Fruit fly (Drosophila melanogaster): ENCODE results near the gene CG7488.
A peak's percentile ranks its signal among the peaks of the same experiment; 100 is the strongest.

CG7488 gene

dm6 chr3R:13030257-13031173 is 35.1 kb downstream of the CG7488 start, which contains the start of the genes CG46281 and CG46280 (continued):
- no peak for TF ChIP-seq Gug (GFP tag; IDR thresholded peaks at IDR 0.05)
- no peak for TF ChIP-seq ranshi (GFP tag; IDR thresholded peaks at IDR 0.05)
- TF ChIP-seq BEAF-32 (GFP tag; optimal IDR thresholded peaks at IDR 0.05) = peak; percentile 68
- no peak for TF ChIP-seq CG32532 (GFP tag; IDR thresholded peaks at IDR 0.05)
- TF ChIP-seq CG31365 (tag; optimal IDR thresholded peaks at IDR 0.05) = no peak
- no peak for TF ChIP-seq Xrp1 (GFP tag; IDR thresholded peaks at IDR 0.05)
- peak; percentile 43 for TF ChIP-seq nerfin-1 (tag; optimal IDR thresholded peaks at IDR 0.05)
- TF ChIP-seq vfl (GFP tag; optimal IDR thresholded peaks at IDR 0.05) = peak; percentile 38
- TF ChIP-seq mam (GFP tag; optimal IDR thresholded peaks at IDR 0.05) = peak; percentile 37
- TF ChIP-seq gfzf (GFP tag; optimal IDR thresholded peaks at IDR 0.05) = peak; percentile 78
- no peak for TF ChIP-seq Dbx (GFP tag; IDR thresholded peaks at IDR 0.05)
- TF ChIP-seq CHES-1-like (GFP tag; optimal IDR thresholded peaks at IDR 0.05) = peak; percentile 76
- TF ChIP-seq Hr51 (GFP tag; optimal IDR thresholded peaks at IDR 0.05) = peak in 1 of 2 experiments; percentile 11
- TF ChIP-seq HmgZ (tag; optimal IDR thresholded peaks at IDR 0.05) = peak; percentile 35
- no peak for TF ChIP-seq cad (GFP tag; optimal IDR thresholded peaks at IDR 0.05)
- no peak for TF ChIP-seq eve (GFP tag; optimal IDR thresholded peaks at IDR 0.05)
- no peak for TF ChIP-seq tup (GFP tag; optimal IDR thresholded peaks at IDR 0.05)
- TF ChIP-seq Sin3A (optimal IDR thresholded peaks at IDR 0.05) = peak; percentile 66
- peak; percentile 2 for TF ChIP-seq disco-r (GFP tag; optimal IDR thresholded peaks at IDR 0.05)
- peak; percentile 97 for TF ChIP-seq stwl (tag; optimal IDR thresholded peaks at IDR 0.05)
- no peak for TF ChIP-seq CG6854 (GFP tag; optimal IDR thresholded peaks at IDR 0.05)
- no peak for TF ChIP-seq CG9817 (tag; optimal IDR thresholded peaks at IDR 0.05)
- TF ChIP-seq insv (GFP tag; optimal IDR thresholded peaks at IDR 0.05) = peak in 1 of 2 experiments; percentile 12
- TF ChIP-seq CG5953 (GFP tag; IDR thresholded peaks at IDR 0.05) = no peak
- peak; percentile 45 for TF ChIP-seq Hsf (GFP tag; optimal IDR thresholded peaks at IDR 0.05)
- no peak for TF ChIP-seq fd3F (GFP tag; optimal IDR thresholded peaks at IDR 0.05)
- peak; percentile 95 for TF ChIP-seq Med (GFP tag)
- peak; percentile 12 for TF ChIP-seq Dad (GFP tag; optimal IDR thresholded peaks at IDR 0.05)
- TF ChIP-seq Oli (tag; optimal IDR thresholded peaks at IDR 0.05) = no peak
- TF ChIP-seq amos (GFP tag; IDR thresholded peaks at IDR 0.05; ENCODE audit: partially characterized antibody) = peak; percentile 39; the same call in 1 of the 2 replicates
- TF ChIP-seq Deaf1 (tag; optimal IDR thresholded peaks at IDR 0.05) = no peak
- TF ChIP-seq CG12942 (GFP tag; optimal IDR thresholded peaks at IDR 0.05) = peak; percentile 17
- no peak for TF ChIP-seq CkIIα-i1 (GFP tag; IDR thresholded peaks at IDR 0.05)

dm6 chr3R:13032323-13032722 is 36.9 kb downstream of the CG7488 start, which contains the start of gene ry:
Gene ry, plus strand, starts transcription at chr3R:13032528.
- no peak for TF ChIP-seq tna (GFP tag; IDR thresholded peaks at IDR 0.05; ENCODE audit: partially characterized antibody)
- no peak for TF ChIP-seq CG8478 (optimal IDR thresholded peaks at IDR 0.05)
- TF ChIP-seq emc (GFP tag; optimal IDR thresholded peaks at IDR 0.05) = no peak
- no peak for TF ChIP-seq HHEX (GFP tag; optimal IDR thresholded peaks at IDR 0.05)
- TF ChIP-seq chm (GFP tag; IDR thresholded peaks at IDR 0.05) = no peak
- no peak for TF ChIP-seq CG1233 (GFP tag; optimal IDR thresholded peaks at IDR 0.05)
- TF ChIP-seq prd (optimal IDR thresholded peaks at IDR 0.05) = no peak
- no peak for TF ChIP-seq prd (GFP tag; IDR thresholded peaks at IDR 0.05)
- no peak for TF ChIP-seq Dad (GFP tag; optimal IDR thresholded peaks at IDR 0.05)
- no peak for TF ChIP-seq trem (tag; optimal IDR thresholded peaks at IDR 0.05)
- TF ChIP-seq mam (GFP tag; optimal IDR thresholded peaks at IDR 0.05) = no peak
- no peak for TF ChIP-seq Hsf (GFP tag; optimal IDR thresholded peaks at IDR 0.05)
- TF ChIP-seq CG12942 (GFP tag; optimal IDR thresholded peaks at IDR 0.05) = no peak
- no peak for TF ChIP-seq fd3F (GFP tag; optimal IDR thresholded peaks at IDR 0.05)
- TF ChIP-seq CG14441 (GFP tag; IDR thresholded peaks at IDR 0.05) = 0 out of 2 replicates have a peak, but pooled peaks have one; percentile 15
- TF ChIP-seq H15 (GFP tag; IDR thresholded peaks at IDR 0.05) = no peak
- no peak for TF ChIP-seq CG11456 (GFP tag; IDR thresholded peaks at IDR 0.05)
- no peak for TF ChIP-seq sc (optimal IDR thresholded peaks at IDR 0.05)
- no peak for TF ChIP-seq sc (GFP tag; optimal IDR thresholded peaks at IDR 0.05)
- TF ChIP-seq Meics (GFP tag; optimal IDR thresholded peaks at IDR 0.05) = no peak
- no peak for TF ChIP-seq pan (optimal IDR thresholded peaks at IDR 0.05)
- TF ChIP-seq pan (GFP tag; optimal IDR thresholded peaks at IDR 0.05 in 1 of 2, IDR thresholded peaks at IDR 0.05 in 1 of 2) = no peak
- TF ChIP-seq Med (GFP tag) = peak; percentile 72
- TF ChIP-seq sim (GFP tag; IDR thresholded peaks at IDR 0.05) = peak; percentile 41; the same call in 1 of the 2 replicates

Measured in whole organism, embryonic.